Fruit fly (Drosophila melanogaster) whole organism, embryonic: ENCODE results near the gene IntS2.

ENCODE experiments used
- Asciz ChIP-seq: fragments of 200-800 bp; sonication (Bioruptor generic); optimal IDR thresholded peaks from 2 replicates; lab custom pipeline; 2017; ENCODE audit warnings: missing biosample characterization, mild to moderate bottlenecking, missing genetic modification characterization, missing genetic modification reagents
- BEAF-32 ChIP-seq: fragments of 200-800 bp; sonication (Bioruptor generic); optimal IDR thresholded peaks from 3 replicates; lab custom pipeline; 2017; ENCODE audit warnings: missing biosample characterization, missing genetic modification characterization, mild to moderate bottlenecking, moderate library complexity, missing genetic modification reagents
- Bdp1 ChIP-seq: fragments of 200-800 bp; sonication (Bioruptor generic); optimal IDR thresholded peaks from 3 replicates; lab custom pipeline; 2016; ENCODE audit warnings: missing biosample characterization, missing genetic modification characterization
- CG10431 ChIP-seq: fragments of 200-800 bp; sonication (Bioruptor generic); optimal IDR thresholded peaks from 3 replicates; lab custom pipeline; 2018; ENCODE audit warnings: missing biosample characterization, mild to moderate bottlenecking, missing genetic modification characterization
- CG10462 ChIP-seq: fragments of 200-800 bp; sonication (Bioruptor generic); optimal IDR thresholded peaks from 2 replicates; lab custom pipeline; 2016; ENCODE audit warnings: missing biosample characterization, missing genetic modification characterization
- CG11456 ChIP-seq: fragments of 200-800 bp; sonication (Bioruptor generic); IDR thresholded peaks from 3 replicates; pipeline ENCODE4 v1.3.6; 2022; ENCODE audit warnings: missing biosample characterization, missing genetic modification characterization
- CG12071 ChIP-seq: fragments of 200-800 bp; sonication (Bioruptor generic); optimal IDR thresholded peaks from 3 replicates; lab custom pipeline; 2018; ENCODE audit warnings: missing biosample characterization, mild to moderate bottlenecking, missing genetic modification characterization
- CG12104 ChIP-seq: fragments of 200-800 bp; sonication (Bioruptor generic); optimal IDR thresholded peaks from 3 replicates; lab custom pipeline; 2016; ENCODE audit warnings: missing biosample characterization, missing genetic modification characterization
- CG13624 ChIP-seq: fragments of 200-800 bp; sonication (Bioruptor generic); optimal IDR thresholded peaks from 2 replicates; lab custom pipeline; 2016; ENCODE audit warnings: missing biosample characterization, missing genetic modification characterization
- CG13775 ChIP-seq: fragments of 200-800 bp; sonication (Bioruptor generic); optimal IDR thresholded peaks from 3 replicates; lab custom pipeline; 2017; ENCODE audit warnings: missing biosample characterization, mild to moderate bottlenecking, missing genetic modification characterization
- CG14667 ChIP-seq: fragments of 200-800 bp; sonication (Bioruptor generic); IDR thresholded peaks from 2 replicates; pipeline ENCODE4 v1.3.6; 2022; ENCODE audit warnings: missing biosample characterization, missing genetic modification characterization
- CG15073 ChIP-seq: fragments of 200-800 bp; sonication (Bioruptor generic); optimal IDR thresholded peaks from 2 replicates; lab custom pipeline; 2016; ENCODE audit warnings: missing biosample characterization, missing genetic modification characterization
- CG1647 ChIP-seq: fragments of 200-800 bp; sonication (Bioruptor generic); optimal IDR thresholded peaks from 3 replicates; lab custom pipeline; 2016; ENCODE audit warnings: missing biosample characterization, missing genetic modification characterization
- CG18476 ChIP-seq: fragments of 200-800 bp; sonication (Bioruptor generic); optimal IDR thresholded peaks from 2 replicates; lab custom pipeline; 2016; ENCODE audit warnings: missing biosample characterization, mild to moderate bottlenecking, missing genetic modification characterization
- CG18764 ChIP-seq: fragments of 200-800 bp; sonication (Bioruptor generic); optimal IDR thresholded peaks from 3 replicates; lab custom pipeline; 2016; ENCODE audit warnings: missing biosample characterization, missing genetic modification characterization
- CG2712 ChIP-seq: fragments of 200-800 bp; optimal IDR thresholded peaks from 3 replicates; lab custom pipeline; 2019; ENCODE audit warnings: missing biosample characterization, mild to moderate bottlenecking, missing genetic modification characterization, moderate library complexity
- CG32772 ChIP-seq: fragments of 200-800 bp; sonication (Bioruptor generic); IDR thresholded peaks from 2 replicates; pipeline ENCODE4 v1.3.6; 2022; ENCODE audit warnings: missing biosample characterization, missing genetic modification characterization
- CG33213 ChIP-seq: fragments of 200-800 bp; sonication (Bioruptor generic); optimal IDR thresholded peaks from 3 replicates; lab custom pipeline; 2016; ENCODE audit warnings: missing biosample characterization, missing genetic modification characterization
- CG3838 ChIP-seq: fragments of 200-800 bp; sonication (Bioruptor generic); optimal IDR thresholded peaks from 3 replicates; lab custom pipeline; 2016; ENCODE audit warnings: missing biosample characterization, missing genetic modification characterization
- CG4424 ChIP-seq: fragments of 200-800 bp; sonication (Bioruptor generic); optimal IDR thresholded peaks from 3 replicates; lab custom pipeline; 2016; ENCODE audit warnings: missing biosample characterization, missing genetic modification characterization
- CG4820 ChIP-seq: fragments of 200-800 bp; sonication (Bioruptor generic); optimal IDR thresholded peaks from 3 replicates; lab custom pipeline; 2016; ENCODE audit warnings: missing biosample characterization, missing genetic modification characterization
- CG6765 ChIP-seq: fragments of 200-800 bp; sonication (Bioruptor generic); optimal IDR thresholded peaks from 3 replicates; lab custom pipeline; 2017; ENCODE audit warnings: missing biosample characterization, mild to moderate bottlenecking, missing genetic modification characterization
- CG6791 ChIP-seq: fragments of 200-800 bp; sonication (Bioruptor generic); IDR thresholded peaks from 3 replicates; pipeline ENCODE4 v1.3.6; 2022; ENCODE audit warnings: missing biosample characterization, missing genetic modification characterization; ENCODE audit not compliant: partially characterized antibody
- CG9215 ChIP-seq: fragments of 200-800 bp; sonication (Bioruptor generic); IDR thresholded peaks from 2 replicates; pipeline ENCODE4 v1.3.6; 2022; ENCODE audit warnings: missing biosample characterization, missing genetic modification characterization
- CHES-1-like ChIP-seq: fragments of 200-800 bp; sonication (Bioruptor generic); optimal IDR thresholded peaks from 2 replicates; lab custom pipeline; 2016; ENCODE audit warnings: missing biosample characterization, missing genetic modification characterization
- CTCF ChIP-seq: fragments of 200-800 bp; sonication (Bioruptor generic); optimal IDR thresholded peaks from 2 replicates; lab custom pipeline; 2017; ENCODE audit warnings: missing biosample characterization, mild to moderate bottlenecking, missing genetic modification characterization, moderate library complexity
- Chrac-16 ChIP-seq: fragments of 200-800 bp; sonication (Bioruptor generic); optimal IDR thresholded peaks from 3 replicates; lab custom pipeline; 2016; ENCODE audit warnings: missing biosample characterization, missing genetic modification characterization
- CoRest ChIP-seq: fragments of 200-800 bp; sonication (Bioruptor generic); optimal IDR thresholded peaks from 3 replicates; lab custom pipeline; 2018; ENCODE audit warnings: missing biosample characterization, mild to moderate bottlenecking, missing genetic modification characterization, moderate library complexity
- Dbx ChIP-seq: fragments of 200-800 bp; sonication (Bioruptor generic); IDR thresholded peaks from 3 replicates; pipeline ENCODE4 v1.3.6; 2022; ENCODE audit warnings: missing biosample characterization, missing genetic modification characterization
- H15 ChIP-seq: fragments of 200-800 bp; sonication (Bioruptor generic); IDR thresholded peaks from 3 replicates; pipeline ENCODE4 v1.3.6; 2022; ENCODE audit warnings: missing biosample characterization, missing genetic modification characterization
- Mad ChIP-seq: fragments of 200-800 bp; sonication (Bioruptor generic); optimal IDR thresholded peaks from 2 replicates; lab custom pipeline; 2016; ENCODE audit warnings: missing biosample characterization, missing genetic modification characterization
- Oli ChIP-seq: fragments of 200-800 bp; sonication (Bioruptor generic); optimal IDR thresholded peaks from 2 replicates; lab custom pipeline; 2018; ENCODE audit warnings: missing biosample characterization, mild to moderate bottlenecking, missing genetic modification characterization, moderate library complexity
- Opbp ChIP-seq: fragments of 200-800 bp; sonication (Bioruptor generic); IDR thresholded peaks from 3 replicates; pipeline ENCODE4 v1.3.6; 2022; ENCODE audit warnings: missing biosample characterization, missing genetic modification characterization; ENCODE audit not compliant: partially characterized antibody
- Six4 ChIP-seq: fragments of 200-800 bp; sonication (Bioruptor generic); optimal IDR thresholded peaks from 2 replicates; lab custom pipeline; 2016; ENCODE audit warnings: missing biosample characterization, missing genetic modification characterization
- YL-1 ChIP-seq: fragments of 200-800 bp; sonication (Bioruptor generic); optimal IDR thresholded peaks from 3 replicates; lab custom pipeline; 2017; ENCODE audit warnings: missing biosample characterization, mild to moderate bottlenecking, missing genetic modification characterization
- br ChIP-seq: fragments of >200 bp; optimal IDR thresholded peaks from 2 replicates; lab custom pipeline; 2017
- chinmo ChIP-seq: fragments of 200-800 bp; sonication (Bioruptor generic); IDR thresholded peaks from 4 replicates; pipeline ENCODE4 v1.3.6; 2022; ENCODE audit warnings: missing biosample characterization, missing genetic modification characterization; ENCODE audit not compliant: partially characterized antibody
- eyg ChIP-seq: fragments of 200-800 bp; sonication (Bioruptor generic); optimal IDR thresholded peaks from 3 replicates; lab custom pipeline; 2016; ENCODE audit warnings: missing biosample characterization, missing genetic modification characterization
- fu2 ChIP-seq: fragments of 200-800 bp; sonication (Bioruptor generic); optimal IDR thresholded peaks from 2 replicates; lab custom pipeline; 2016; ENCODE audit warnings: missing biosample characterization, missing genetic modification characterization
- maf-S ChIP-seq: fragments of 200-800 bp; sonication (Bioruptor generic); optimal IDR thresholded peaks from 2 replicates; lab custom pipeline; 2016; ENCODE audit warnings: missing biosample characterization, missing genetic modification characterization
- org-1 ChIP-seq: fragments of 200-800 bp; sonication (Bioruptor generic); optimal IDR thresholded peaks from 2 replicates; lab custom pipeline; 2017; ENCODE audit warnings: missing biosample characterization, missing genetic modification characterization
- p53 ChIP-seq: fragments of 200-800 bp; sonication (Bioruptor generic); optimal IDR thresholded peaks from 2 replicates; lab custom pipeline; 2016; ENCODE audit warnings: missing biosample characterization, missing genetic modification characterization
- peb ChIP-seq: fragments of 200-800 bp; sonication (Bioruptor generic); IDR thresholded peaks from 2 replicates; pipeline ENCODE4 v1.3.6; 2022; ENCODE audit warnings: missing biosample characterization, missing genetic modification characterization
- sr ChIP-seq: fragments of 200-800 bp; sonication (Bioruptor generic); IDR thresholded peaks from 3 replicates; pipeline ENCODE4 v1.3.6; 2022; ENCODE audit warnings: missing biosample characterization, missing genetic modification characterization
- tna ChIP-seq: fragments of 200-800 bp; sonication (Bioruptor generic); IDR thresholded peaks from 2 replicates; pipeline ENCODE4 v1.3.6; 2022; ENCODE audit warnings: missing biosample characterization, missing genetic modification characterization; ENCODE audit not compliant: partially characterized antibody
- toy ChIP-seq: fragments of 200-800 bp; sonication (Bioruptor generic); IDR thresholded peaks from 2 replicates; pipeline ENCODE4 v1.3.6; 2022; ENCODE audit warnings: missing biosample characterization, missing genetic modification characterization
- trem ChIP-seq: fragments of 200-800 bp; optimal IDR thresholded peaks from 3 replicates; lab custom pipeline; 2019; ENCODE audit warnings: missing biosample characterization, mild to moderate bottlenecking, missing genetic modification characterization, moderate library complexity
- vvl ChIP-seq: fragments of 200-800 bp; sonication (Bioruptor generic); IDR thresholded peaks from 2 replicates; pipeline ENCODE4 v1.3.6; 2022; ENCODE audit warnings: missing biosample characterization, missing genetic modification characterization
- yki ChIP-seq: fragments of >200 bp; optimal IDR thresholded peaks from 3 replicates; lab custom pipeline; 2018
- zen ChIP-seq: fragments of 200-800 bp; sonication (Bioruptor generic); optimal IDR thresholded peaks from 3 replicates; lab custom pipeline; 2018; ENCODE audit warnings: missing biosample characterization, mild to moderate bottlenecking, missing genetic modification characterization, moderate library complexity
- zfh2 ChIP-seq: fragments of 200-800 bp; sonication (Bioruptor generic); optimal IDR thresholded peaks from 2 replicates; lab custom pipeline; 2016; ENCODE audit warnings: missing biosample characterization, missing genetic modification characterization

The IntS2 gene

DNA sequence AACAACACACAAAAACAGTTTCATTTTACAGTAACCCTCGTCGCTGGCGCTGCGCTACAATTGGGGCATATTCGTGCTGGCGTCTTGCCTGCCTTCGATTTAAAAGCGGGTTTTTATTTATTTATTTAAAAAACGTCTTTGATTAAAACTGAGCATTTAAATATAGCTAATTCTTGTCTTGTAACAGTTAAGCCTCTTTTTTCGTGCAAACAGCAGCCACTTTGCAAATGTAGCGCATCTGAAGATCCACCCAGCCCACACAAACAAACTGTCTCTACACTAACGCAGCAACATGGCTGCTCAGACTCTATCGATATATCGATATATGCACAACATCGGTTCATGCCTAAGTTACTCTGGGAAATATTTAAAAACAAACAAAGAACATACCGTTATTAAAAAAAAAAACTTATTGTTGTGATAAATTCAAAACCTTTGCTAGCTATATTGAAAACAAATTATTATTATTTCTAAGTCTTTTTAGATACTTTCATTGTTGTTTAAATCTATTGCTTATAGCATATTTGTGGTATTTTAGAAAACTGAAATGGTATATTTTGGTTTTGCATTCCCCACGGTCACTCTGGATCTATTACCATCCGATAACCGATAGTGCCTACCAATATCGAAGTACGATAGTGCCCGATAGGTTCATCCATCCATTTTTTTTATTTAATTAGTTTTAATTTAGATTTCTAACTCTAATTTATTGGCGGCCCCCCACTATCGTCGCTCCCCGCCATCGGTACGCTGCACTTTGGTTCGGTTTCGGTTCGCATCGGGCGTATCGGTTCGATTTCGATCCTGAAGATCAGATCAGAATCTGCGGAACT, 46.3 kb upstream of the IntS2 start, which contains the start of the genes CG8188 and par-6 (continued):
- peak; percentile 75 for TF ChIP-seq Six4 (GFP tag; lab: Kevin White, UChicago)
- TF ChIP-seq CG2712 (tag; lab: Kevin White, UChicago) = peak; percentile 87
- peak; percentile 68; the same call in 2 of the 4 replicates for TF ChIP-seq chinmo (GFP tag; lab: Robert Waterston, UW)
- TF ChIP-seq br = no peak
- TF ChIP-seq CG18476 = peak; percentile 81
- peak; percentile 87 for TF ChIP-seq CG4424 (GFP tag; lab: Kevin White, UChicago)
- peak; percentile 91 for TF ChIP-seq CG13775 (GFP tag; lab: Kevin White, UChicago)
- peak; percentile 69 for TF ChIP-seq CG12104
- peak; percentile 9 for TF ChIP-seq CG10431 (GFP tag; lab: Kevin White, UChicago)
- peak; percentile 78 for TF ChIP-seq maf-S (GFP tag; lab: Kevin White, UChicago)
- peak; percentile 52 for TF ChIP-seq zen (tag; lab: Kevin White, UChicago)
- peak; percentile 74; the same call in 1 of the 2 replicates for TF ChIP-seq peb (GFP tag; lab: Robert Waterston, UW)
- no peak; the same call in 2 of the 3 replicates for TF ChIP-seq sr (GFP tag; lab: Robert Waterston, UW)
- peak; percentile 87 for TF ChIP-seq Mad (GFP tag; lab: Kevin White, UChicago)
- peak; percentile 74 for TF ChIP-seq Bdp1 (GFP tag; lab: Kevin White, UChicago)
- peak; percentile 38 for TF ChIP-seq YL-1 (GFP tag; lab: Kevin White, UChicago)
- peak; percentile 45; the same call in 1 of the 3 replicates for TF ChIP-seq Opbp (GFP tag; lab: Robert Waterston, UW)
- peak; percentile 86 for TF ChIP-seq Dbx (GFP tag; lab: Robert Waterston, UW)
- TF ChIP-seq CG4820 = peak; percentile 70
- peak; percentile 55; the same call in 1 of the 3 replicates for TF ChIP-seq CG6791
- TF ChIP-seq CTCF (GFP tag; lab: Kevin White, UChicago) = peak; percentile 21
- peak; percentile 64 for TF ChIP-seq CG15073 (GFP tag; lab: Kevin White, UChicago)
- TF ChIP-seq Oli (tag; lab: Kevin White, UChicago) = peak; percentile 87
- no peak for TF ChIP-seq tna (GFP tag; lab: Robert Waterston, UW)
- TF ChIP-seq H15 = peak; percentile 77
- peak; percentile 86 for TF ChIP-seq CG33213 (GFP tag; lab: Kevin White, UChicago)
- peak; percentile 83 for TF ChIP-seq CHES-1-like (GFP tag; lab: Kevin White, UChicago)
- peak; percentile 89 for TF ChIP-seq CG9215
- peak; percentile 87 for TF ChIP-seq fu2
- peak; percentile 85 for TF ChIP-seq BEAF-32
- peak; percentile 82 for TF ChIP-seq CG14667 (GFP tag; lab: Robert Waterston, UW)
- peak; percentile 56 for TF ChIP-seq CG6765 (GFP tag; lab: Kevin White, UChicago)
- peak; percentile 72 for TF ChIP-seq CG3838 (GFP tag; lab: Kevin White, UChicago)
- TF ChIP-seq CG10462 (GFP tag; lab: Kevin White, UChicago) = peak; percentile 65
- TF ChIP-seq CG12071 (GFP tag; lab: Kevin White, UChicago) = no peak
- TF ChIP-seq Chrac-16 = peak; percentile 91
- peak; percentile 81 for TF ChIP-seq trem
- no peak for TF ChIP-seq yki
- TF ChIP-seq toy (GFP tag; lab: Robert Waterston, UW) = peak; percentile 44; the same call in 1 of the 2 replicates
- TF ChIP-seq CG13624 = peak; percentile 86
- TF ChIP-seq eyg (GFP tag; lab: Kevin White, UChicago) = peak; percentile 79
- peak; percentile 68 for TF ChIP-seq p53 (GFP tag; lab: Kevin White, UChicago)
- peak; percentile 92 for TF ChIP-seq vvl
- TF ChIP-seq Asciz (GFP tag; lab: Kevin White, UChicago) = peak; percentile 77
- TF ChIP-seq CoRest (tag; lab: Kevin White, UChicago) = peak; percentile 88
- TF ChIP-seq CG32772 (GFP tag; lab: Robert Waterston, UW) = peak; percentile 91
- TF ChIP-seq CG1647 (GFP tag; lab: Kevin White, UChicago) = peak; percentile 86
- peak; percentile 68 for TF ChIP-seq CG18764 (GFP tag; lab: Kevin White, UChicago)
- peak; percentile 87 for TF ChIP-seq CG11456 (GFP tag; lab: Robert Waterston, UW)
- TF ChIP-seq org-1 (GFP tag; lab: Kevin White, UChicago) = peak; percentile 68
- TF ChIP-seq zfh2 (GFP tag; lab: Kevin White, UChicago) = peak; percentile 88
